Worm (Caenorhabditis elegans): ENCODE measurements around the gene Y75B7B.1.

DNA sequence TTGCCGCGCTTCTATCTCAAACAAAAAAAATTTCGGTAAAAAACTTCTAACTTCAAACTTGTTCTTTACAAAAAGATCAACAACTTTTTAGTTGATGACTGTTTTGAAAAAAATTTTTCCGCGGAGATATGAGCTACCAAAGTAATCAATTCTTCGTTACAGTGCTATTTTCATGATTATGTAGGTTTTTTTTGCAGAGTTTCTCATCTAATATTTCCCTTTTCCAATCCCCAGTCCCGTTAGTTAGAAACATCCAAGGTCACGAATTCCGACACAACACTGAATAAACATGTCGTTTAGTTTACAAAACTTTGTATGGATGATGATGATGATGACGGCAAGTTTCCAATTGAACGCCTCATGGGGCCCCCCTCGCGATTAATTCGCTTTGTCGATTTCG lies 38.1 kb upstream of the Y75B7B.1 start:
- TF ChIP-seq lir-1 (GFP tag; conservative IDR thresholded peaks at IDR 0.05) = no peak
- TF ChIP-seq attf-3 (GFP tag; conservative IDR thresholded peaks at IDR 0.05) = no peak
- no peak for TF ChIP-seq T26A5.8 (tag; optimal IDR thresholded peaks at IDR 0.05)
- TF ChIP-seq let-607 (tag; optimal IDR thresholded peaks at IDR 0.05) = no peak
- no peak for TF ChIP-seq egrh-3 (GFP tag; IDR thresholded peaks at IDR 0.05)
- TF ChIP-seq unc-62 (GFP tag; optimal IDR thresholded peaks at IDR 0.05) = no peak
